Worm (Caenorhabditis elegans): ENCODE measurements around the gene ser-2.

DNA sequence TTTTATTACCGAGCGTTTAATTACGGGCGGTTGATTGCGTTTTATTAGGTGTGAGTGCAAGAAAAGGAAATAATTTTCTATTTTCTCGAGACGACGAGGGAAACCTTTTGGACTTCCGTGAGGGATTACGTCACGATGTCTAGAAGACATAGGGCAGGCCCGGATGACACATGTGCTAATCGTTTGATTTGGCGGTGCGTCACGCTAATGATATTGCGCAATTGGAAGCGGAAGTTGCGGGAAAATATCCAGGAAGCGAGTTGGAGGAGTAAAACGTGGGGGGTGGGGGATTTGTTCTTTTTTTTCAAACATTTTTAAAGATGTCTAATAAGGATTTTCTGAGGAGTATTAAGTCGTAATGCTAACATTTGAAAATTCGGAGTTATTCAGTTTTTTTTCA is 38.2 kb downstream of the ser-2 start:
- TF ChIP-seq ztf-23 (GFP tag; IDR thresholded peaks at IDR 0.05) (no peak), flt-1 (GFP tag; IDR thresholded peaks at IDR 0.05) (no peak), tab-1 (GFP tag; IDR thresholded peaks at IDR 0.05) (no peak)
